Worm (Caenorhabditis elegans): ENCODE results near the gene sma-4.

- TF ChIP-seq ama-1 (optimal IDR thresholded peaks at IDR 0.05), result peak; percentile 38
- TF ChIP-seq nhr-237 (tag; optimal IDR thresholded peaks at IDR 0.05), result no peak
- no peak for TF ChIP-seq snpc-4 (tag; optimal IDR thresholded peaks at IDR 0.05)
- no peak for TF ChIP-seq unc-62 (GFP tag; optimal IDR thresholded peaks at IDR 0.05)
- TF ChIP-seq sptf-1 (tag; optimal IDR thresholded peaks at IDR 0.05), result no peak
- no peak for TF ChIP-seq aha-1 (tag; optimal IDR thresholded peaks at IDR 0.05)
- no peak for TF ChIP-seq lin-13 (GFP tag; optimal IDR thresholded peaks at IDR 0.05)
- TF ChIP-seq pqm-1 (tag; optimal IDR thresholded peaks at IDR 0.05), result no peak
These were observed 20.2 kb downstream of the sma-4 start for ce11 chrIII:5836261-5836660.
